In genomic region chrX:16278783-16279182, dm6 we compare ENCODE assay signal across 5 fruit fly cellular contexts.
TF ChIP-seq lines count a peak whose summit lies in the region.

No protein-coding gene starts in this region.

- TF ChIP-seq CTCF in whole organism, embryonic (GFP tag; optimal IDR thresholded peaks at IDR 0.05; lab: Kevin White, UChicago), result peak; percentile 45

TF ChIP-seq in whole organism, adult, 20 proteins besides CTCF, POLR2A, EP300 and RAD21 (continues in another document):
- TF ChIP-seq CG7045 (GFP tag; optimal IDR thresholded peaks at IDR 0.05; lab: Kevin White, UChicago) (peak; percentile 81), toe (GFP tag; optimal IDR thresholded peaks at IDR 0.05; lab: Kevin White, UChicago) (peak; percentile 66), CG7101 (tag; optimal IDR thresholded peaks at IDR 0.05; lab: Kevin White, UChicago) (peak; percentile 89), CG33017 (tag; optimal IDR thresholded peaks at IDR 0.05; lab: Kevin White, UChicago) (peak; percentile 65), CG11617 (GFP tag; optimal IDR thresholded peaks at IDR 0.05; lab: Kevin White, UChicago) (peak; percentile 80), Hr96 (GFP tag; optimal IDR thresholded peaks at IDR 0.05; lab: Kevin White, UChicago) (peak; percentile 81), cic (GFP tag; optimal IDR thresholded peaks at IDR 0.05; lab: Kevin White, UChicago) (no peak), Mnt (GFP tag; optimal IDR thresholded peaks at IDR 0.05; lab: Kevin White, UChicago) (peak; percentile 40), pad (GFP tag; optimal IDR thresholded peaks at IDR 0.05; lab: Kevin White, UChicago) (peak; percentile 58), kay (GFP tag; lab: Kevin White, UChicago; ENCODE audit: borderline replicate concordance) (no peak), tj (GFP tag; optimal IDR thresholded peaks at IDR 0.05; lab: Kevin White, UChicago) (peak; percentile 70), Clk (GFP tag; optimal IDR thresholded peaks at IDR 0.05; lab: Kevin White, UChicago) (no peak), Crg-1 (GFP tag; optimal IDR thresholded peaks at IDR 0.05; lab: Kevin White, UChicago) (peak; percentile 20), CG1620 (GFP tag; optimal IDR thresholded peaks at IDR 0.05; lab: Kevin White, UChicago) (peak; percentile 20), CG14711 (tag; optimal IDR thresholded peaks at IDR 0.05; lab: Kevin White, UChicago) (peak; percentile 74), ovo (GFP tag; optimal IDR thresholded peaks at IDR 0.05; lab: Kevin White, UChicago) (peak; percentile 61), cnc (optimal IDR thresholded peaks at IDR 0.05; lab: Kevin White, UChicago) (no peak), CG12768 (GFP tag; optimal IDR thresholded peaks at IDR 0.05; lab: Kevin White, UChicago) (peak; percentile 68)

TF ChIP-seq in whole organism, embryonic, 481 proteins besides CTCF, POLR2A, EP300 and RAD21 (continues in another document):
- TF ChIP-seq CG5953 (GFP tag; IDR thresholded peaks at IDR 0.05; lab: Robert Waterston, UW) (peak; percentile 74), Ets97D (GFP tag; optimal IDR thresholded peaks at IDR 0.05; lab: Kevin White, UChicago) (no peak), CG5245 (GFP tag; optimal IDR thresholded peaks at IDR 0.05; lab: Kevin White, UChicago) (peak; percentile 70), gce (GFP tag; IDR thresholded peaks at IDR 0.05; lab: Robert Waterston, UW) (peak; percentile 84), CG18262 (tag; optimal IDR thresholded peaks at IDR 0.05; lab: Kevin White, UChicago) (peak; percentile 90), shn (GFP tag; optimal IDR thresholded peaks at IDR 0.05; lab: Kevin White, UChicago) (peak; percentile 23), dati (GFP tag; IDR thresholded peaks at IDR 0.05; lab: Robert Waterston, UW) (peak; percentile 67), CG17328 (GFP tag; IDR thresholded peaks at IDR 0.05; lab: Robert Waterston, UW) (peak; percentile 81), D (optimal IDR thresholded peaks at IDR 0.05; lab: Kevin White, UChicago) (no peak), D (GFP tag; optimal IDR thresholded peaks at IDR 0.05; lab: Kevin White, UChicago) (peak; percentile 87), Ssrp (tag; optimal IDR thresholded peaks at IDR 0.05; lab: Kevin White, UChicago) (peak; percentile 78), CG9797 (GFP tag; optimal IDR thresholded peaks at IDR 0.05; lab: Kevin White, UChicago) (no peak), CG4854 (GFP tag; optimal IDR thresholded peaks at IDR 0.05; lab: Kevin White, UChicago) (no peak), h (optimal IDR thresholded peaks at IDR 0.05; lab: Kevin White, UChicago) (no peak), Hr51 (GFP tag; optimal IDR thresholded peaks at IDR 0.05; lab: Kevin White, UChicago) (peak; percentile 23 to 87), Dp (GFP tag; optimal IDR thresholded peaks at IDR 0.05; lab: Kevin White, UChicago) (no peak), Adf1 (GFP tag; IDR thresholded peaks at IDR 0.05; lab: Robert Waterston, UW) (no peak), CrebB (tag; optimal IDR thresholded peaks at IDR 0.05; lab: Kevin White, UChicago) (peak; percentile 78), Atf3 (GFP tag; optimal IDR thresholded peaks at IDR 0.05; lab: Kevin White, UChicago) (peak; percentile 3), tio (GFP tag; optimal IDR thresholded peaks at IDR 0.05; lab: Kevin White, UChicago) (no peak)

TF ChIP-seq in whole organism, prepupa, 60 proteins besides CTCF, POLR2A, EP300 and RAD21 (continues in another document):
- TF ChIP-seq acj6 (GFP tag; optimal IDR thresholded peaks at IDR 0.05; lab: Kevin White, UChicago) (peak; percentile 80), cyc (GFP tag; optimal IDR thresholded peaks at IDR 0.05; lab: Kevin White, UChicago) (peak; percentile 65), Ets96B (tag; optimal IDR thresholded peaks at IDR 0.05; lab: Kevin White, UChicago) (peak; percentile 86), CG6854 (GFP tag; optimal IDR thresholded peaks at IDR 0.05; lab: Kevin White, UChicago) (peak; percentile 88), CG10631 (GFP tag; optimal IDR thresholded peaks at IDR 0.05; lab: Kevin White, UChicago) (peak; percentile 75), CG11762 (GFP tag; optimal IDR thresholded peaks at IDR 0.05; lab: Kevin White, UChicago; ENCODE audit: insufficient read depth) (peak; percentile 75), salr (GFP tag; optimal IDR thresholded peaks at IDR 0.05; lab: Kevin White, UChicago) (peak; percentile 50 to 80), net (GFP tag; optimal IDR thresholded peaks at IDR 0.05; lab: Kevin White, UChicago) (peak; percentile 79), CG16779 (tag; optimal IDR thresholded peaks at IDR 0.05; lab: Kevin White, UChicago) (peak; percentile 82), CG6163 (GFP tag; IDR thresholded peaks at IDR 0.05; lab: Robert Waterston, UW) (peak; percentile 93), Eip78C (GFP tag; lab: Kevin White, UChicago) (peak; percentile 90), Eip75B (GFP tag; optimal IDR thresholded peaks at IDR 0.05; lab: Kevin White, UChicago) (peak; percentile 78), Blimp-1 (GFP tag; optimal IDR thresholded peaks at IDR 0.05; lab: Kevin White, UChicago) (peak; percentile 70), CG7368 (GFP tag; optimal IDR thresholded peaks at IDR 0.05; lab: Kevin White, UChicago) (peak; percentile 75), Hr38 (GFP tag; optimal IDR thresholded peaks at IDR 0.05; lab: Kevin White, UChicago) (no peak), OdsH (GFP tag; optimal IDR thresholded peaks at IDR 0.05; lab: Kevin White, UChicago) (peak; percentile 79), pdm3 (GFP tag; optimal IDR thresholded peaks at IDR 0.05; lab: Kevin White, UChicago) (peak; percentile 79), CG6792 (GFP tag; optimal IDR thresholded peaks at IDR 0.05; lab: Kevin White, UChicago) (peak; percentile 88), CG8632 (GFP tag; optimal IDR thresholded peaks at IDR 0.05; lab: Kevin White, UChicago) (peak; percentile 85)

TF ChIP-seq in whole organism, pupa, 21 proteins besides CTCF, POLR2A, EP300 and RAD21:
- TF ChIP-seq CG10348 (GFP tag; IDR thresholded peaks at IDR 0.05; lab: Robert Waterston, UW) (no peak), CG12605 (GFP tag; IDR thresholded peaks at IDR 0.05; lab: Robert Waterston, UW) (peak; percentile 87), D1 (tag; optimal IDR thresholded peaks at IDR 0.05; lab: Kevin White, UChicago) (peak; percentile 22), gl (tag; optimal IDR thresholded peaks at IDR 0.05; lab: Kevin White, UChicago) (peak; percentile 81), CG13204 (GFP tag; optimal IDR thresholded peaks at IDR 0.05; lab: Kevin White, UChicago) (peak; percentile 88), CG17806 (tag; optimal IDR thresholded peaks at IDR 0.05; lab: Kevin White, UChicago) (peak; percentile 83), CG4496 (GFP tag; IDR thresholded peaks at IDR 0.05; lab: Robert Waterston, UW) (peak; percentile 90), CG8159 (tag; optimal IDR thresholded peaks at IDR 0.05; lab: Kevin White, UChicago) (peak; percentile 87), CG32121 (GFP tag; IDR thresholded peaks at IDR 0.05; lab: Robert Waterston, UW) (peak; percentile 79), CG14655 (GFP tag; optimal IDR thresholded peaks at IDR 0.05; lab: Kevin White, UChicago) (peak; percentile 87), CG34367 (tag; optimal IDR thresholded peaks at IDR 0.05; lab: Kevin White, UChicago) (peak; percentile 88), CG8301 (tag; optimal IDR thresholded peaks at IDR 0.05; lab: Kevin White, UChicago) (peak; percentile 84), CG15710 (tag; optimal IDR thresholded peaks at IDR 0.05; lab: Kevin White, UChicago) (peak; percentile 90), EcR (GFP tag; optimal IDR thresholded peaks at IDR 0.05; lab: Kevin White, UChicago) (peak; percentile 51), Pif1A (GFP tag; optimal IDR thresholded peaks at IDR 0.05; lab: Kevin White, UChicago) (peak; percentile 76), Ets98B (GFP tag; IDR thresholded peaks at IDR 0.05; lab: Robert Waterston, UW) (peak; percentile 89), fd96Ca (GFP tag; IDR thresholded peaks at IDR 0.05; lab: Robert Waterston, UW) (peak; percentile 92), Snoo (tag; optimal IDR thresholded peaks at IDR 0.05; lab: Kevin White, UChicago) (peak; percentile 78), Pif1B (GFP tag; optimal IDR thresholded peaks at IDR 0.05; lab: Kevin White, UChicago) (peak; percentile 83), rn (GFP tag; IDR thresholded peaks at IDR 0.05; lab: Robert Waterston, UW) (peak; percentile 37; the same call in 1 of the 2 replicates), CG9948 (tag; optimal IDR thresholded peaks at IDR 0.05; lab: Kevin White, UChicago) (peak; percentile 83)

TF ChIP-seq in whole organism, wandering third instar larva, 38 proteins besides CTCF, POLR2A, EP300 and RAD21 (continues in another document):
- TF ChIP-seq CG9705 (GFP tag; optimal IDR thresholded peaks at IDR 0.05; lab: Kevin White, UChicago) (peak; percentile 88), h (GFP tag; optimal IDR thresholded peaks at IDR 0.05; lab: Kevin White, UChicago) (peak; percentile 81), CG32264 (GFP tag; optimal IDR thresholded peaks at IDR 0.05; lab: Kevin White, UChicago) (peak; percentile 54), Hr78 (GFP tag; optimal IDR thresholded peaks at IDR 0.05; lab: Kevin White, UChicago) (no peak), sv (GFP tag; optimal IDR thresholded peaks at IDR 0.05; lab: Kevin White, UChicago) (no peak), Rel (GFP tag; optimal IDR thresholded peaks at IDR 0.05; lab: Kevin White, UChicago) (peak; percentile 71), Rel (tag; optimal IDR thresholded peaks at IDR 0.05; lab: Kevin White, UChicago) (peak; percentile 76), lola (GFP tag; optimal IDR thresholded peaks at IDR 0.05; lab: Kevin White, UChicago) (no peak), HLH106 (tag; optimal IDR thresholded peaks at IDR 0.05; lab: Kevin White, UChicago) (peak; percentile 92), woc (GFP tag; optimal IDR thresholded peaks at IDR 0.05; lab: Kevin White, UChicago) (peak; percentile 27), rgr (GFP tag; optimal IDR thresholded peaks at IDR 0.05; lab: Kevin White, UChicago) (peak; percentile 84), Mio (GFP tag; optimal IDR thresholded peaks at IDR 0.05; lab: Kevin White, UChicago) (no peak), foxo (GFP tag; optimal IDR thresholded peaks at IDR 0.05; lab: Kevin White, UChicago) (peak in 1 of 2 experiments; percentile 79), jim (GFP tag; optimal IDR thresholded peaks at IDR 0.05; lab: Kevin White, UChicago) (no peak), dmrt93B (GFP tag; optimal IDR thresholded peaks at IDR 0.05; lab: Kevin White, UChicago) (peak; percentile 71), tai (GFP tag; optimal IDR thresholded peaks at IDR 0.05; lab: Kevin White, UChicago) (peak; percentile 6), OdsH (GFP tag; optimal IDR thresholded peaks at IDR 0.05; lab: Kevin White, UChicago) (peak; percentile 83), br (GFP tag; optimal IDR thresholded peaks at IDR 0.05; lab: Kevin White, UChicago) (peak; percentile 86), Sp1 (GFP tag; optimal IDR thresholded peaks at IDR 0.05; lab: Kevin White, UChicago) (peak; percentile 93), psq (GFP tag; optimal IDR thresholded peaks at IDR 0.05; lab: Kevin White, UChicago) (peak; percentile 18), Vsx2 (GFP tag; optimal IDR thresholded peaks at IDR 0.05; lab: Kevin White, UChicago; ENCODE audit: partially characterized antibody) (peak; percentile 72), Dif (GFP tag; optimal IDR thresholded peaks at IDR 0.05; lab: Kevin White, UChicago; ENCODE audit: partially characterized antibody) (peak; percentile 28), pan (optimal IDR thresholded peaks at IDR 0.05; lab: Kevin White, UChicago) (no peak), Myc (optimal IDR thresholded peaks at IDR 0.05; lab: Kevin White, UChicago) (no peak)
